Worm (Caenorhabditis elegans) whole organism, L4 larva: ENCODE measurements around the gene sfxn-1.5.

Source experiments
- lin-13 ChIP-seq: fragments of 150-350 bp; optimal IDR thresholded peaks from 2 replicates; lab custom pipeline; 2014; ENCODE audit warnings: missing biosample characterization, missing genetic modification reagents, missing genetic modification characterization
- nhr-76 ChIP-seq: fragments of 150-350 bp; optimal IDR thresholded peaks from 2 replicates; lab custom pipeline; 2014; ENCODE audit warnings: missing biosample characterization, missing genetic modification characterization

DNA sequence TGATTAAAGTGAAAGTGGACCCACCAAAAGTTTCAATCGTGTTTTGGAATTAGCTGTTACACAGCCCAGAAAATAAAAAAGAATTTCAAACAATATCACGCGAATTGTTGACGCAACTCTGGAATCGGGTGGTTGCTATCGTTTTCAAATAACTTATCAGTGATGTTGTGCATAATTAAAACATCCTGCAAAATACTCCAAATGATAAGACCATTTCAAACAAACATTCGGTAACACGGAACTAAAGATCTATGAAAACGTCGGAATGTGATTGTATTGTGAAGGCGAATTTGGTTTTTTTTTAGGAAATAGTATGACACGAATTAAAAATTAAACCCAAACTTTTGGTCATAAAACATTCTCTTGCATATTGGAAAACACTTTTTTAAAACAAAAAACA, 32.9 kb downstream of the sfxn-1.5 start, which contains the start of gene spp-30:
- TF ChIP-seq nhr-76 (tag; lab: Kevin White, UChicago), result no peak
- TF ChIP-seq lin-13 (GFP tag; lab: Kevin White, UChicago), result no peak
